Fruit fly (Drosophila melanogaster) whole organism, pupa: ENCODE results near the gene RpS9.

Experiments used
- CG10348 ChIP-seq: fragments of 200-800 bp; sonication (Bioruptor generic); IDR thresholded peaks from 2 replicates; pipeline ENCODE4 v1.3.6; 2022; ENCODE audit warnings: missing biosample characterization, missing genetic modification characterization
- CG12605 ChIP-seq: fragments of 200-800 bp; sonication (Bioruptor generic); IDR thresholded peaks from 2 replicates; pipeline ENCODE4 v1.3.6; 2022; ENCODE audit warnings: missing biosample characterization, missing genetic modification characterization
- CG13204 ChIP-seq: fragments of 200-800 bp; sonication (Bioruptor generic); optimal IDR thresholded peaks from 2 replicates; lab custom pipeline; 2018; ENCODE audit warnings: missing biosample characterization, mild to moderate bottlenecking, missing genetic modification characterization, moderate library complexity
- CG14655 ChIP-seq: fragments of 200-800 bp; sonication (Bioruptor generic); optimal IDR thresholded peaks from 3 replicates; lab custom pipeline; 2017; ENCODE audit warnings: mild to moderate bottlenecking, missing biosample characterization, missing genetic modification reagents, missing genetic modification characterization
- CG15710 ChIP-seq: fragments of 200-800 bp; sonication (Bioruptor generic); optimal IDR thresholded peaks from 2 replicates; lab custom pipeline; 2018; ENCODE audit warnings: missing biosample characterization, mild to moderate bottlenecking, missing genetic modification characterization, moderate library complexity
- CG17806 ChIP-seq: fragments of 200-800 bp; sonication (Bioruptor generic); optimal IDR thresholded peaks from 2 replicates; lab custom pipeline; 2018; ENCODE audit warnings: missing biosample characterization, mild to moderate bottlenecking, missing genetic modification characterization, moderate library complexity
- CG32121 ChIP-seq: fragments of 200-800 bp; sonication (Bioruptor generic); IDR thresholded peaks from 2 replicates; pipeline ENCODE4 v1.3.6; 2022; ENCODE audit warnings: missing biosample characterization, missing genetic modification characterization
- CG34367 ChIP-seq: fragments of 200-800 bp; sonication (Bioruptor generic); optimal IDR thresholded peaks from 2 replicates; lab custom pipeline; 2018; ENCODE audit warnings: missing biosample characterization, mild to moderate bottlenecking, missing genetic modification characterization
- CG4496 ChIP-seq: fragments of 200-800 bp; sonication (Bioruptor generic); IDR thresholded peaks from 3 replicates; pipeline ENCODE4 v1.3.6; 2022; ENCODE audit warnings: missing biosample characterization, missing genetic modification characterization
- CG8159 ChIP-seq: fragments of 200-800 bp; sonication (Bioruptor generic); optimal IDR thresholded peaks from 3 replicates; lab custom pipeline; 2018; ENCODE audit warnings: missing biosample characterization, mild to moderate bottlenecking, missing genetic modification characterization, moderate library complexity
- CG8301 ChIP-seq: fragments of 200-800 bp; sonication (Bioruptor generic); optimal IDR thresholded peaks from 2 replicates; lab custom pipeline; 2018; ENCODE audit warnings: missing biosample characterization, mild to moderate bottlenecking, missing genetic modification characterization
- CG9948 ChIP-seq: fragments of 200-800 bp; sonication (Bioruptor generic); optimal IDR thresholded peaks from 2 replicates; lab custom pipeline; 2018; ENCODE audit warnings: missing biosample characterization, mild to moderate bottlenecking, missing genetic modification characterization, moderate library complexity
- D1 ChIP-seq: fragments of 200-800 bp; sonication (Bioruptor generic); optimal IDR thresholded peaks from 2 replicates; lab custom pipeline; 2018; ENCODE audit warnings: missing biosample characterization, mild to moderate bottlenecking, missing genetic modification characterization, moderate library complexity
- EcR ChIP-seq: fragments of 200-800 bp; sonication (Bioruptor generic); optimal IDR thresholded peaks from 3 replicates; lab custom pipeline; 2019; ENCODE audit warnings: missing biosample characterization, missing genetic modification characterization, mild to moderate bottlenecking, moderate library complexity, missing genetic modification reagents
- Ets98B ChIP-seq: fragments of 200-800 bp; sonication (Bioruptor generic); IDR thresholded peaks from 2 replicates; pipeline ENCODE4 v1.3.6; 2022; ENCODE audit warnings: missing biosample characterization, missing genetic modification characterization
- Pif1A ChIP-seq: fragments of 200-800 bp; sonication (Bioruptor generic); optimal IDR thresholded peaks from 3 replicates; lab custom pipeline; 2016; ENCODE audit warnings: missing biosample characterization, missing genetic modification characterization
- Pif1B ChIP-seq: fragments of 200-800 bp; sonication (Bioruptor generic); optimal IDR thresholded peaks from 3 replicates; lab custom pipeline; 2016; ENCODE audit warnings: missing biosample characterization, missing genetic modification characterization
- Snoo ChIP-seq: fragments of 200-800 bp; sonication (Bioruptor generic); optimal IDR thresholded peaks from 3 replicates; lab custom pipeline; 2017; ENCODE audit warnings: missing biosample characterization, mild to moderate bottlenecking, missing genetic modification characterization, inconsistent platforms
- fd96Ca ChIP-seq: fragments of 200-800 bp; sonication (Bioruptor generic); IDR thresholded peaks from 3 replicates; pipeline ENCODE4 v1.3.6; 2022; ENCODE audit warnings: missing biosample characterization, missing genetic modification characterization
- gl ChIP-seq: fragments of 200-800 bp; sonication (Bioruptor generic); optimal IDR thresholded peaks from 2 replicates; lab custom pipeline; 2018; ENCODE audit warnings: missing biosample characterization, mild to moderate bottlenecking, missing genetic modification characterization
- rn ChIP-seq: fragments of 200-800 bp; sonication (Bioruptor generic); IDR thresholded peaks from 2 replicates; pipeline ENCODE4 v1.3.6; 2022; ENCODE audit warnings: missing biosample characterization, missing genetic modification characterization

RpS9 gene

dm6 chr3L:9506421-9506820 lies 4.9 kb downstream of the RpS9 start:
- TF ChIP-seq Snoo (tag; lab: Kevin White, UChicago), result no peak
- TF ChIP-seq CG15710 (tag; lab: Kevin White, UChicago), result no peak

- no peak for TF ChIP-seq fd96Ca (GFP tag; lab: Robert Waterston, UW)
- TF ChIP-seq Snoo (tag; lab: Kevin White, UChicago), result no peak
- peak; percentile 92 for TF ChIP-seq EcR (GFP tag; lab: Kevin White, UChicago)
- TF ChIP-seq CG12605 (GFP tag; lab: Robert Waterston, UW), result no peak
- no peak for TF ChIP-seq CG15710 (tag; lab: Kevin White, UChicago)
Measured at dm6 chr3L:9505713-9506062, 5.6 kb downstream of the RpS9 start.

dm6 chr3L:9505007-9505712 lies 6.2 kb downstream of the RpS9 start, which contains the start of gene path:
Gene path, minus strand, starts transcription at chr3L:9505328.
- TF ChIP-seq CG10348 (GFP tag; lab: Robert Waterston, UW) (no peak), CG14655 (peak; percentile 44), Ets98B (GFP tag; lab: Robert Waterston, UW) (peak; percentile 19; the same call in 1 of the 2 replicates), fd96Ca (GFP tag; lab: Robert Waterston, UW) (no peak), CG13204 (GFP tag; lab: Kevin White, UChicago) (no peak), D1 (tag; lab: Kevin White, UChicago) (peak; percentile 80), CG4496 (GFP tag; lab: Robert Waterston, UW) (peak; percentile 56; the same call in 1 of the 3 replicates), CG12605 (GFP tag; lab: Robert Waterston, UW) (no peak), CG17806 (tag; lab: Kevin White, UChicago) (peak; percentile 12), rn (no peak), Snoo (tag; lab: Kevin White, UChicago) (peak; percentile 46), CG8301 (tag; lab: Kevin White, UChicago) (no peak), EcR (GFP tag; lab: Kevin White, UChicago) (peak; percentile 58), CG8159 (peak; percentile 76), CG15710 (tag; lab: Kevin White, UChicago) (peak; percentile 45), Pif1B (peak; percentile 1), gl (tag; lab: Kevin White, UChicago) (no peak), CG32121 (peak; percentile 12; the same call in 1 of the 2 replicates), Pif1A (GFP tag; lab: Kevin White, UChicago) (no peak), CG9948 (tag; lab: Kevin White, UChicago) (peak; percentile 55), CG34367 (tag; lab: Kevin White, UChicago) (no peak)

dm6 chr3L:9504530-9504929 lies 6.8 kb downstream of the RpS9 start:
- no peak for TF ChIP-seq Pif1A (GFP tag; lab: Kevin White, UChicago)
- TF ChIP-seq CG34367 (tag; lab: Kevin White, UChicago), result no peak
- no peak for TF ChIP-seq Pif1B
- TF ChIP-seq CG13204 (GFP tag; lab: Kevin White, UChicago), result no peak
- TF ChIP-seq CG10348 (GFP tag; lab: Robert Waterston, UW), result no peak

dm6 chr3L:9503552-9504317 lies 7.6 kb downstream of the RpS9 start:
- TF ChIP-seq Ets98B (GFP tag; lab: Robert Waterston, UW), result no peak
- no peak for TF ChIP-seq CG10348 (GFP tag; lab: Robert Waterston, UW)
- TF ChIP-seq CG32121, result 0 out of 2 replicates have a peak, but pooled peaks have one; percentile 21
- TF ChIP-seq Pif1B, result peak; percentile 8
- no peak for TF ChIP-seq Snoo (tag; lab: Kevin White, UChicago)
- TF ChIP-seq CG8301 (tag; lab: Kevin White, UChicago), result peak; percentile 31
- TF ChIP-seq CG34367 (tag; lab: Kevin White, UChicago), result no peak
- TF ChIP-seq Pif1A (GFP tag; lab: Kevin White, UChicago), result peak; percentile 7
- no peak for TF ChIP-seq gl (tag; lab: Kevin White, UChicago)
- TF ChIP-seq CG8159, result no peak
- no peak for TF ChIP-seq EcR (GFP tag; lab: Kevin White, UChicago)
- peak; percentile 39 for TF ChIP-seq CG17806 (tag; lab: Kevin White, UChicago)
- no peak for TF ChIP-seq D1 (tag; lab: Kevin White, UChicago)
- no peak for TF ChIP-seq rn
- peak; percentile 38 for TF ChIP-seq CG9948 (tag; lab: Kevin White, UChicago)
- TF ChIP-seq CG4496 (GFP tag; lab: Robert Waterston, UW), result 0 out of 3 replicates have a peak, but pooled peaks have one; percentile 9

- TF ChIP-seq CG8301 (tag; lab: Kevin White, UChicago), result no peak
- TF ChIP-seq fd96Ca (GFP tag; lab: Robert Waterston, UW), result no peak
- TF ChIP-seq Pif1A (GFP tag; lab: Kevin White, UChicago), result no peak
- TF ChIP-seq CG17806 (tag; lab: Kevin White, UChicago), result no peak
- TF ChIP-seq CG9948 (tag; lab: Kevin White, UChicago), result no peak
- TF ChIP-seq Pif1B, result no peak
- no peak for TF ChIP-seq CG15710 (tag; lab: Kevin White, UChicago)
- no peak for TF ChIP-seq CG10348 (GFP tag; lab: Robert Waterston, UW)
- TF ChIP-seq Snoo (tag; lab: Kevin White, UChicago), result no peak
- TF ChIP-seq CG14655, result no peak
- TF ChIP-seq D1 (tag; lab: Kevin White, UChicago), result no peak
- TF ChIP-seq CG34367 (tag; lab: Kevin White, UChicago), result no peak
- no peak for TF ChIP-seq Ets98B (GFP tag; lab: Robert Waterston, UW)
- no peak for TF ChIP-seq CG32121
- no peak for TF ChIP-seq EcR (GFP tag; lab: Kevin White, UChicago)
- TF ChIP-seq rn, result no peak
- TF ChIP-seq CG4496 (GFP tag; lab: Robert Waterston, UW), result no peak
Measured at dm6 chr3L:9502856-9503255, 8.5 kb downstream of the RpS9 start.
